Worm (Caenorhabditis elegans): ENCODE measurements around the gene B0454.5.

Gene B0454.5

ce11 chrII:2994590-2995392 is 43.9 kb upstream of the B0454.5 start:
- no peak for TF ChIP-seq ztf-1 (GFP tag; conservative IDR thresholded peaks at IDR 0.05)
- peak in 1 of 2 experiments; percentile 3 for TF ChIP-seq lsy-2 (tag; optimal IDR thresholded peaks at IDR 0.05)
- no peak for TF ChIP-seq sma-3 (GFP tag; optimal IDR thresholded peaks at IDR 0.05)
- TF ChIP-seq Y55F3AM.14 (GFP tag; optimal IDR thresholded peaks at IDR 0.05), result no peak
- no peak for TF ChIP-seq nhr-23 (tag; optimal IDR thresholded peaks at IDR 0.05)
- TF ChIP-seq gmeb-1 (tag; optimal IDR thresholded peaks at IDR 0.05), result no peak
- TF ChIP-seq blmp-1 (tag; optimal IDR thresholded peaks at IDR 0.05; ENCODE audit: insufficient read depth), result peak; percentile 86
- peak; percentile 46 for TF ChIP-seq nhr-129 (tag; optimal IDR thresholded peaks at IDR 0.05)
- TF ChIP-seq ceh-16 (tag; optimal IDR thresholded peaks at IDR 0.05), result peak; percentile 64
- TF ChIP-seq mdl-1 (tag; optimal IDR thresholded peaks at IDR 0.05), result no peak
- no peak for TF ChIP-seq sem-4 (tag; optimal IDR thresholded peaks at IDR 0.05)
- TF ChIP-seq C34F6.9 (tag; optimal IDR thresholded peaks at IDR 0.05), result no peak
- no peak for TF ChIP-seq zag-1 (tag; optimal IDR thresholded peaks at IDR 0.05)
- no peak for TF ChIP-seq ztf-11 (tag; optimal IDR thresholded peaks at IDR 0.05)
- TF ChIP-seq F13H6.1 (tag; optimal IDR thresholded peaks at IDR 0.05), result no peak
- TF ChIP-seq sma-9 (GFP tag; optimal IDR thresholded peaks at IDR 0.05), result peak; percentile 17
- no peak for TF ChIP-seq sma-9 (tag; optimal IDR thresholded peaks at IDR 0.05)
- no peak for TF ChIP-seq ztf-4 (tag; optimal IDR thresholded peaks at IDR 0.05)
- TF ChIP-seq nhr-6 (tag; optimal IDR thresholded peaks at IDR 0.05), result no peak
- no peak for TF ChIP-seq R02D3.7 (tag; optimal IDR thresholded peaks at IDR 0.05)
- no peak for TF ChIP-seq lin-13 (GFP tag; optimal IDR thresholded peaks at IDR 0.05)
- TF ChIP-seq mbf-1 (tag; optimal IDR thresholded peaks at IDR 0.05), result no peak
- TF ChIP-seq aly-2 (tag; optimal IDR thresholded peaks at IDR 0.05), result no peak
- TF ChIP-seq mab-5 (tag; optimal IDR thresholded peaks at IDR 0.05), result peak; percentile 44
- TF ChIP-seq nhr-21 (tag; optimal IDR thresholded peaks at IDR 0.05), result no peak
- no peak for TF ChIP-seq snpc-4 (tag; optimal IDR thresholded peaks at IDR 0.05)
- TF ChIP-seq lin-11 (tag; optimal IDR thresholded peaks at IDR 0.05), result no peak
- TF ChIP-seq elt-1 (tag; optimal IDR thresholded peaks at IDR 0.05), result no peak
- TF ChIP-seq nhr-11 (tag; optimal IDR thresholded peaks at IDR 0.05), result no peak
- TF ChIP-seq fos-1 (tag; optimal IDR thresholded peaks at IDR 0.05), result no peak
- TF ChIP-seq nhr-25 (tag; optimal IDR thresholded peaks at IDR 0.05), result peak; percentile 43
- no peak for TF ChIP-seq unc-62 (GFP tag; optimal IDR thresholded peaks at IDR 0.05)
- TF ChIP-seq unc-55 (GFP tag; optimal IDR thresholded peaks at IDR 0.05), result peak; percentile 7

DNA sequence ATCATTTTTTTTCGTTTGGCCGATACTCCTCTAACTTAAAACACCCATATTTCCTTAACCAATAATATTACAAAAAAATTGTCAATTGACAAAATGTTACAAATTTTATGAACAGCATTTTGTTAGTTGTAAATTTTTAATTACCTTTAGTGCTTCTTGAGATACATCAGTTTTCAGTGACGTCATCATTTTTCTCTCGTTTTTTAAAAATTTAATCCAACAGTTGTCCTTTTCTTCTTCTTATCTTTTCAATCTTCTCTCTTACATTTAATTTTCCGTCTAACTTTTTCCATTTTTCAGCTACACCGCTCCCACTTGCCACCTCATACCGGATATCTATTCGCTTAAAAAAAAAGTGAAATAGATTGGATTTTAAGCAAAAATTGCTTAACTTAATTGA is 41.9 kb upstream of the B0454.5 start, which contains the start of gene lido-8:
TSS of gene lido-8 (plus strand) at position 301 of the 400 bp plus-strand sequence.
- TF ChIP-seq egl-27 (tag; optimal IDR thresholded peaks at IDR 0.05) (no peak), snpc-4 (tag; optimal IDR thresholded peaks at IDR 0.05) (no peak), ceh-82 (tag; optimal IDR thresholded peaks at IDR 0.05) (no peak), sma-9 (GFP tag; optimal IDR thresholded peaks at IDR 0.05) (no peak), sma-9 (tag; optimal IDR thresholded peaks at IDR 0.05) (no peak), gmeb-1 (tag; optimal IDR thresholded peaks at IDR 0.05) (no peak), Y55F3AM.14 (GFP tag; optimal IDR thresholded peaks at IDR 0.05) (no peak), C34F6.9 (tag; optimal IDR thresholded peaks at IDR 0.05) (no peak), ztf-4 (tag; optimal IDR thresholded peaks at IDR 0.05) (no peak), ztf-1 (GFP tag; conservative IDR thresholded peaks at IDR 0.05) (no peak), alr-1 (tag; optimal IDR thresholded peaks at IDR 0.05) (no peak), sem-4 (tag; optimal IDR thresholded peaks at IDR 0.05) (no peak), peb-1 (tag; optimal IDR thresholded peaks at IDR 0.05) (no peak)

DNA sequence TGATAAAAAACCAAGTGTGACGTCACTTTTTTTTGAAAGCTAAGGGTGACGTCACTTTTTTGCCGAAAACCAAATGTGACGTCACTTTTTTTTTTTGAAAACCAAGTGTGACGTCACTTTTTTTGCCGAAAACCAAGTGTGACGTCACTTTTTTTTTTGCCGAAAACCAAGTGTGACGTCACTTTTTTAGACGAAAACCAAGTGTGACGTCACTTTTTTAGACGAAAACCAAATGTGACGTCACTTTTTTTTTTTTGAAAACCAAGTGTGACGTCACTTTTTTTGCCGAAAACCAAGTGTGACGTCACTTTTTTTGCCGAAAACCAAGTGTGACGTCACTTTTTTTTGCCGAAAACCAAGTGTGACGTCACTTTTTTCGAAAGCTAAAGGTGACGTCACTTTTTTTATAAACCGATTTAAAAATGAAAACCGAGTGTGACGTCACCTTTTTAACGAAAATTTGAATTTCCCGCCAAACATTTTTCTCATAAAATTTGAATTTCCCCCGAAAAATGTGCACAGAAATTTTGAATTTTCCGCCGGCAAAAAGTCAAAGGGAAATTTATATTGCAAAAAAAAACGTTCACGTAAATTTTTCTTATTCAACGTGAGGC is 40.7 kb upstream of the B0454.5 start:
- TF ChIP-seq dmd-4 (tag; optimal IDR thresholded peaks at IDR 0.05) (no peak), ama-1 (optimal IDR thresholded peaks at IDR 0.05) (no peak), ztf-1 (GFP tag; conservative IDR thresholded peaks at IDR 0.05) (no peak), F13H6.1 (tag; optimal IDR thresholded peaks at IDR 0.05) (no peak), crh-2 (tag; optimal IDR thresholded peaks at IDR 0.05) (no peak), lsy-2 (tag; optimal IDR thresholded peaks at IDR 0.05) (no peak), lin-11 (tag; optimal IDR thresholded peaks at IDR 0.05) (no peak), gmeb-1 (tag; optimal IDR thresholded peaks at IDR 0.05) (no peak), nhr-11 (tag; optimal IDR thresholded peaks at IDR 0.05) (no peak), nhr-6 (tag; optimal IDR thresholded peaks at IDR 0.05) (no peak), elt-3 (tag; optimal IDR thresholded peaks at IDR 0.05) (no peak), zag-1 (tag; optimal IDR thresholded peaks at IDR 0.05) (no peak), Y55F3AM.14 (GFP tag; optimal IDR thresholded peaks at IDR 0.05) (no peak), nhr-23 (tag; optimal IDR thresholded peaks at IDR 0.05) (no peak), blmp-1 (tag; optimal IDR thresholded peaks at IDR 0.05; ENCODE audit: insufficient read depth) (no peak)
